Worm (Caenorhabditis elegans): Measurements from ENCODE around the gene sip-1.

sip-1 gene

ce11 chrIII:10470927-10471326, 35.7 kb downstream of the sip-1 start, which contains the start of gene cul-1:
cul-1 (plus strand) TSS chrIII:10471237.
- TF ChIP-seq pha-4 (tag; optimal IDR thresholded peaks at IDR 0.05) (no peak), pbrm-1 (GFP tag; IDR thresholded peaks at IDR 0.05) (no peak), lir-1 (GFP tag; conservative IDR thresholded peaks at IDR 0.05) (no peak), mcd-1 (GFP tag; IDR thresholded peaks at IDR 0.05) (0 out of 2 replicates have a peak, but pooled peaks have one; percentile 24), madf-8 (GFP tag; conservative IDR thresholded peaks at IDR 0.05) (no peak), chd-7 (tag; optimal IDR thresholded peaks at IDR 0.05) (no peak), lsl-1 (GFP tag; optimal IDR thresholded peaks at IDR 0.05) (no peak), tbx-9 (tag; optimal IDR thresholded peaks at IDR 0.05; ENCODE audit: borderline replicate concordance) (no peak), cebp-2 (GFP tag; IDR thresholded peaks at IDR 0.05) (no peak), atf-7 (tag; optimal IDR thresholded peaks at IDR 0.05) (no peak), Y53G8AR.9 (GFP tag; conservative IDR thresholded peaks at IDR 0.05) (no peak), lsy-27 (tag; optimal IDR thresholded peaks at IDR 0.05; ENCODE audit: borderline replicate concordance, insufficient read depth) (no peak), lin-26 (GFP tag; IDR thresholded peaks at IDR 0.05) (no peak), cebp-1 (GFP tag; IDR thresholded peaks at IDR 0.05) (peak; percentile 68; the same call in 1 of the 2 replicates), cebp-1 (tag; optimal IDR thresholded peaks at IDR 0.05) (peak; percentile 88), aptf-3 (GFP tag; IDR thresholded peaks at IDR 0.05) (no peak), egl-18 (GFP tag; IDR thresholded peaks at IDR 0.05) (no peak)

- TF ChIP-seq madf-10 (tag; optimal IDR thresholded peaks at IDR 0.05), result no peak
- TF ChIP-seq pha-4 (tag; optimal IDR thresholded peaks at IDR 0.05), result no peak
- no peak for TF ChIP-seq F22D6.2 (tag; optimal IDR thresholded peaks at IDR 0.05)
- no peak for TF ChIP-seq ztf-25 (GFP tag; IDR thresholded peaks at IDR 0.05)
- peak; percentile 76 for TF ChIP-seq madf-6 (GFP tag; IDR thresholded peaks at IDR 0.05)
- no peak for TF ChIP-seq repo-1 (tag; optimal IDR thresholded peaks at IDR 0.05)
- TF ChIP-seq B0336.3 (GFP tag; IDR thresholded peaks at IDR 0.05), result no peak
- TF ChIP-seq K11D2.4 (GFP tag; IDR thresholded peaks at IDR 0.05), result no peak
- TF ChIP-seq B0261.1 (tag; optimal IDR thresholded peaks at IDR 0.05), result no peak
- TF ChIP-seq ccch-3 (GFP tag; optimal IDR thresholded peaks at IDR 0.05), result no peak
- TF ChIP-seq F33H1.4 (GFP tag; IDR thresholded peaks at IDR 0.05), result peak; percentile 77
- TF ChIP-seq hlh-12 (tag; optimal IDR thresholded peaks at IDR 0.05), result no peak
- no peak for TF ChIP-seq dpff-1 (tag; optimal IDR thresholded peaks at IDR 0.05)
- no peak for TF ChIP-seq Y79H2A.3 (GFP tag; conservative IDR thresholded peaks at IDR 0.05)
- no peak for TF ChIP-seq hmg-20 (GFP tag; IDR thresholded peaks at IDR 0.05)
- no peak for TF ChIP-seq F49E8.2 (tag; optimal IDR thresholded peaks at IDR 0.05; ENCODE audit: insufficient read depth)
- no peak for TF ChIP-seq egl-44 (GFP tag; IDR thresholded peaks at IDR 0.05)
- no peak for TF ChIP-seq tbx-9 (tag; optimal IDR thresholded peaks at IDR 0.05; ENCODE audit: borderline replicate concordance)
- peak; percentile 33 for TF ChIP-seq efl-1 (GFP tag; optimal IDR thresholded peaks at IDR 0.05)
- TF ChIP-seq madf-3 (GFP tag; IDR thresholded peaks at IDR 0.05), result no peak
- no peak for TF ChIP-seq ztf-3 (GFP tag; optimal IDR thresholded peaks at IDR 0.05)
- TF ChIP-seq C17E4.6 (GFP tag; IDR thresholded peaks at IDR 0.05), result no peak
- TF ChIP-seq nfya-1 (tag; optimal IDR thresholded peaks at IDR 0.05; ENCODE audit: borderline replicate concordance, insufficient read depth), result no peak
- TF ChIP-seq xnd-1 (tag; optimal IDR thresholded peaks at IDR 0.05), result peak; percentile 70
- TF ChIP-seq attf-5 (GFP tag; optimal IDR thresholded peaks at IDR 0.05), result no peak
- no peak for TF ChIP-seq hsf-1 (GFP tag; IDR thresholded peaks at IDR 0.05)
- TF ChIP-seq akir-1 (GFP tag; optimal IDR thresholded peaks at IDR 0.05), result no peak
- no peak for TF ChIP-seq ekl-4 (GFP tag; IDR thresholded peaks at IDR 0.05)
- TF ChIP-seq bed-2 (GFP tag; IDR thresholded peaks at IDR 0.05), result no peak
- no peak for TF ChIP-seq snpc-3.4 (tag; optimal IDR thresholded peaks at IDR 0.05)
- TF ChIP-seq egl-18 (GFP tag; IDR thresholded peaks at IDR 0.05), result no peak
- no peak for TF ChIP-seq nfyb-1 (GFP tag; IDR thresholded peaks at IDR 0.05)
- TF ChIP-seq nhr-120 (GFP tag; IDR thresholded peaks at IDR 0.05), result no peak
- no peak for TF ChIP-seq dpl-1 (GFP tag; optimal IDR thresholded peaks at IDR 0.05)
- peak; percentile 54 for TF ChIP-seq madf-8 (GFP tag; conservative IDR thresholded peaks at IDR 0.05)
Measured at ce11 chrIII:10469574-10470055, 37.0 kb downstream of the sip-1 start, which contains the start of gene D2045.5. D2045.5 (minus strand) TSS chrIII:10469624.
